Fruit fly (Drosophila melanogaster): ENCODE results near the gene Cht7.
A peak's percentile ranks its signal among the peaks of the same experiment; 100 is the strongest.

The Cht7 gene

DNA sequence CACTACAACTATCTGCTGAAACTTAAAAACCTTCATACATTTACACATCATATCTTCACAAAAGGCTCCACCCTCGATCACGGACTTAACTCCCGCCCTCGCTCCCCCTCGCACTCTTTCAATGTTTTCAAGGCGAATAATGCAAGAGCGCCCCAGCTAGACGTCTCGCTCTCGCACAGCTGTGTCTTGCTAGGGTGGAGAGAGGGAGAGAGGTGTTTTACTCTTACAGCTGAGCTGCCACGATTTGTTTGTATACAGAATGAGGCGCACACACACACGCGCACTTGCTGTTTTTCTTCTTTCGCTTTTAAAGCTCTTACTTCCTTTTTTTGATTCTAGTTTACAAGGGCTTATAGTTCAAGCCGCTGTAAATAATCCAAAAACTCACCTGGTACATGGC is 37.0 kb downstream of the Cht7 start (continued):
- TF ChIP-seq CoRest (tag; optimal IDR thresholded peaks at IDR 0.05) = no peak
- TF ChIP-seq dmrt99B (tag; optimal IDR thresholded peaks at IDR 0.05) = no peak
- no peak for TF ChIP-seq grau (tag; optimal IDR thresholded peaks at IDR 0.05)
- no peak for TF ChIP-seq HHEX (GFP tag; optimal IDR thresholded peaks at IDR 0.05)
- TF ChIP-seq Hmr (GFP tag; optimal IDR thresholded peaks at IDR 0.05) = no peak
- no peak for TF ChIP-seq nerfin-1 (tag; optimal IDR thresholded peaks at IDR 0.05)
- no peak for TF ChIP-seq CG6254 (GFP tag; optimal IDR thresholded peaks at IDR 0.05)
- peak; percentile 54 to 61 for TF ChIP-seq Trl (optimal IDR thresholded peaks at IDR 0.05)
- TF ChIP-seq Trl (GFP tag; optimal IDR thresholded peaks at IDR 0.05) = no peak
- no peak for TF ChIP-seq trem (tag; optimal IDR thresholded peaks at IDR 0.05)
- TF ChIP-seq bcd (GFP tag; optimal IDR thresholded peaks at IDR 0.05) = no peak
- TF ChIP-seq CG8290 (GFP tag; optimal IDR thresholded peaks at IDR 0.05) = no peak
- peak in 1 of 2 experiments; percentile 17 for TF ChIP-seq CG8290 (tag; optimal IDR thresholded peaks at IDR 0.05)
- no peak for TF ChIP-seq fu2 (GFP tag; optimal IDR thresholded peaks at IDR 0.05)
- no peak for TF ChIP-seq prd (optimal IDR thresholded peaks at IDR 0.05)
- no peak for TF ChIP-seq prd (GFP tag; IDR thresholded peaks at IDR 0.05)
- peak; percentile 92 for TF ChIP-seq crol (GFP tag; IDR thresholded peaks at IDR 0.05)
- TF ChIP-seq ken (GFP tag; IDR thresholded peaks at IDR 0.05) = no peak
- no peak for TF ChIP-seq CG2889 (GFP tag; IDR thresholded peaks at IDR 0.05)
- TF ChIP-seq nau (GFP tag; optimal IDR thresholded peaks at IDR 0.05) = no peak
- TF ChIP-seq vvl (GFP tag; IDR thresholded peaks at IDR 0.05) = no peak
- TF ChIP-seq Atf6 (GFP tag; IDR thresholded peaks at IDR 0.05) = no peak
- no peak for TF ChIP-seq gsb (GFP tag; IDR thresholded peaks at IDR 0.05)
- TF ChIP-seq CG16815 (GFP tag; optimal IDR thresholded peaks at IDR 0.05) = no peak
- no peak for TF ChIP-seq E2f2 (GFP tag; IDR thresholded peaks at IDR 0.05)
- no peak for TF ChIP-seq emc (GFP tag; optimal IDR thresholded peaks at IDR 0.05)
- TF ChIP-seq wor (GFP tag; IDR thresholded peaks at IDR 0.05) = no peak
- TF ChIP-seq ac (GFP tag; optimal IDR thresholded peaks at IDR 0.05) = no peak
- peak; percentile 27; the same call in 1 of the 2 replicates for TF ChIP-seq CG32767 (GFP tag; IDR thresholded peaks at IDR 0.05)
- TF ChIP-seq Nf-YB (GFP tag; optimal IDR thresholded peaks at IDR 0.05) = peak; percentile 21
- TF ChIP-seq ewg (GFP tag; optimal IDR thresholded peaks at IDR 0.05) = peak; percentile 57
- no peak for TF ChIP-seq Meics (GFP tag; optimal IDR thresholded peaks at IDR 0.05)
- TF ChIP-seq Lhr (GFP tag; optimal IDR thresholded peaks at IDR 0.05) = no peak
- TF ChIP-seq CG34422 (GFP tag; IDR thresholded peaks at IDR 0.05) = peak; percentile 50; the same call in 1 of the 3 replicates
- peak; percentile 54 for TF ChIP-seq Nf-YC (tag; optimal IDR thresholded peaks at IDR 0.05)
- TF ChIP-seq pros (GFP tag; optimal IDR thresholded peaks at IDR 0.05) = peak; percentile 88
- TF ChIP-seq cg (GFP tag; optimal IDR thresholded peaks at IDR 0.05) = peak; percentile 49
- TF ChIP-seq usp (GFP tag; optimal IDR thresholded peaks at IDR 0.05) = no peak

DNA sequence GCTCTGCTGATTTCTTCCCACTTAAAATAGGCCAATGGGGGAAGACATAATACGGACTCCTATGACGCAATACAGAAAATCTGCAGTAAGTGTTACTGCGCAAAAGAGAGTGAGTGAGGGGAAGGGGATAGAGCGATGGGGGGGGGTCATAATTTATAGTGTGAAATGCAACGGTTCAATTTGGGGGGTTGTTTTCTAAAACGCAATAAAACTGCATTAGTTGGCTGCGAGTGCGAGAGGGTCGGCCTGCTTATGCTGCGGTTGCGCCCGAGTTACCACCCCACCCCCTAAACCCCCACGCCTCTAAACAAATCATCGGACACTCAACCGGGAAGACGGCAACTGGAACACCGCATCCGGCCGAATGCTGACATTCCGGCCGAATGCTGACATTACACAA is 45.7 kb downstream of the Cht7 start:
- TF ChIP-seq CG10321 (GFP tag; IDR thresholded peaks at IDR 0.05) = peak; percentile 54; the same call in 1 of the 2 replicates

DNA sequence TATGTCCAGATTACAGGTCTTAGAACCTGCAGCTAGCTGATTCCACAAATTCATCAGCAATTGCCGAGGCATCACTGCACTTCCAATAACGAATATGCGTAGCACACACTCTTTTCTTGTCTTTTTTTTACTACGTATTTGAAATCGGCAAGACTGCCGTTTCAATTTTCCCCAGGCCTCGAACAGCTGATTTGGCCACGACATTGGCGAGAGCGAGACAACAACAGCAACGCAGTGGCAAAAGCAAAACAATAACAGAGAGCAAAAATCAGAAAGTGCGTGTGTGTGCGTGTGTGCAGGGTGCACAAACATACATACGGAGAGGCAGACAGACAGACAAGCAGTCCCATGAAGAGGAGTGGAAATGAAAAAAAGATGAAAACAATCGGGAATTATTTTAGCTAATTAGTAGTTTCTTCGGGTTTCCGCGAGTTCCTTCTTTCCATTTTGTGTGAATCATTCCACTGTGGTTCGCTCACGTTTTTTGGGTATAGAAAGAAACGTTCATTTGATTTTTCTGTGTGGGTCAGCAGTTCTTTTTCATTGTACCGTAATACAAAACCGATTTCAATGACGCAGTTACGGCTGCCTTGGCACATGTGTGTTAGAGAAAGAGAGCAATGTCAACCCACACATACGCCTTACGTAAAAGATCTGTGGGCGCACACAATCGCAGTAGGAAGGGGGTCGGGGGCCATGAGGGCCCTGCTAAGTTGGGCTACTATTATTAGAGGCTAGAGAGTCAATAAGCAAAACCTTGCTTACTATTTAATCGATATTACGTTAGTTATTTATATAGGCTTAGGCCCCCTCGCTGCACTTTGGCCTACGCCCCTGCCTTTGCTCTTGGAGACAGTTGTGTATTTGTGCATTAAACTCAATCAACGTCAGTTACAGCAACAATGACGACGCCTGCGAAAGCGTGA is 46.4 kb downstream of the Cht7 start:
- peak; percentile 99 for TF ChIP-seq CG32767 (GFP tag; IDR thresholded peaks at IDR 0.05)
- no peak for TF ChIP-seq h (optimal IDR thresholded peaks at IDR 0.05)
- TF ChIP-seq D19A (tag; optimal IDR thresholded peaks at IDR 0.05) = peak; percentile 91
- peak; percentile 66 for TF ChIP-seq MESR4 (GFP tag; optimal IDR thresholded peaks at IDR 0.05)
- TF ChIP-seq CG17328 (GFP tag; IDR thresholded peaks at IDR 0.05) = peak; percentile 99
- peak; percentile 99 for TF ChIP-seq Pdp1 (GFP tag; optimal IDR thresholded peaks at IDR 0.05)
- peak; percentile 97 for TF ChIP-seq CG17829 (tag; optimal IDR thresholded peaks at IDR 0.05)
- peak; percentile 99 for TF ChIP-seq Nf-YA (GFP tag; IDR thresholded peaks at IDR 0.05)
- TF ChIP-seq CG30431 (GFP tag; optimal IDR thresholded peaks at IDR 0.05) = peak; percentile 98
- peak; percentile 94 for TF ChIP-seq CG17912 (GFP tag; optimal IDR thresholded peaks at IDR 0.05)
- TF ChIP-seq ttk (GFP tag; IDR thresholded peaks at IDR 0.05) = peak; percentile 99
- peak; percentile 93 for TF ChIP-seq CG17186 (GFP tag; optimal IDR thresholded peaks at IDR 0.05)
- TF ChIP-seq tup (GFP tag; optimal IDR thresholded peaks at IDR 0.05) = peak; percentile 98

All from whole organism, embryonic.